Fruit fly (Drosophila melanogaster): ENCODE measurements around the gene CG13738.

CG13738 gene

dm6 chr3L:14004041-14004407, 30.7 kb upstream of the CG13738 start (continued):
- TF ChIP-seq CG9437 (GFP tag; optimal IDR thresholded peaks at IDR 0.05) (no peak), gsb-n (tag; optimal IDR thresholded peaks at IDR 0.05) (no peak), CG9932 (GFP tag; IDR thresholded peaks at IDR 0.05) (peak; percentile 51; the same call in 1 of the 2 replicates), cas (GFP tag; IDR thresholded peaks at IDR 0.05) (no peak), trh (GFP tag; optimal IDR thresholded peaks at IDR 0.05) (no peak), NfI (GFP tag; optimal IDR thresholded peaks at IDR 0.05) (peak; percentile 36), MBD-R2 (GFP tag; IDR thresholded peaks at IDR 0.05) (peak; percentile 46; the same call in 1 of the 2 replicates), CG9817 (tag; optimal IDR thresholded peaks at IDR 0.05) (no peak), NK7.1 (GFP tag; optimal IDR thresholded peaks at IDR 0.05) (no peak), CG2116 (GFP tag; optimal IDR thresholded peaks at IDR 0.05) (peak; percentile 17), odd (GFP tag; optimal IDR thresholded peaks at IDR 0.05) (no peak), wdn (GFP tag; IDR thresholded peaks at IDR 0.05) (peak; percentile 33; the same call in 1 of the 2 replicates), CG8388 (GFP tag; optimal IDR thresholded peaks at IDR 0.05) (no peak), CG30431 (GFP tag; optimal IDR thresholded peaks at IDR 0.05) (no peak), CG13296 (GFP tag; optimal IDR thresholded peaks at IDR 0.05) (peak; percentile 29), mirr (GFP tag; optimal IDR thresholded peaks at IDR 0.05) (peak; percentile 71), fd102C (GFP tag; optimal IDR thresholded peaks at IDR 0.05) (no peak), tio (GFP tag; optimal IDR thresholded peaks at IDR 0.05) (no peak), HLH4C (GFP tag; IDR thresholded peaks at IDR 0.05; ENCODE audit: partially characterized antibody) (no peak), Mrtf (GFP tag; IDR thresholded peaks at IDR 0.05) (no peak), mld (GFP tag; IDR thresholded peaks at IDR 0.05; ENCODE audit: partially characterized antibody) (no peak), B-H2 (GFP tag; optimal IDR thresholded peaks at IDR 0.05) (peak; percentile 74), CG13894 (tag; optimal IDR thresholded peaks at IDR 0.05) (peak; percentile 18), nmo (GFP tag; optimal IDR thresholded peaks at IDR 0.05) (peak; percentile 38), CG13775 (GFP tag; optimal IDR thresholded peaks at IDR 0.05) (peak; percentile 4), CG6854 (GFP tag; optimal IDR thresholded peaks at IDR 0.05) (peak; percentile 44), Max (GFP tag; optimal IDR thresholded peaks at IDR 0.05) (peak; percentile 15), Doc3 (GFP tag; IDR thresholded peaks at IDR 0.05; ENCODE audit: partially characterized antibody) (no peak), bigmax (GFP tag; optimal IDR thresholded peaks at IDR 0.05) (no peak), CG7556 (GFP tag; optimal IDR thresholded peaks at IDR 0.05) (no peak), lbe (GFP tag; optimal IDR thresholded peaks at IDR 0.05) (no peak), CG10147 (GFP tag; optimal IDR thresholded peaks at IDR 0.05) (no peak), Six4 (GFP tag; optimal IDR thresholded peaks at IDR 0.05) (no peak)

- TF ChIP-seq Gsc (GFP tag; IDR thresholded peaks at IDR 0.05) (no peak), CG12104 (GFP tag; optimal IDR thresholded peaks at IDR 0.05) (no peak), Camta (GFP tag; optimal IDR thresholded peaks at IDR 0.05) (no peak), Antp (GFP tag; optimal IDR thresholded peaks at IDR 0.05) (no peak), gem (tag; optimal IDR thresholded peaks at IDR 0.05) (peak; percentile 33), CG4820 (GFP tag; optimal IDR thresholded peaks at IDR 0.05) (no peak), CG12659 (GFP tag; optimal IDR thresholded peaks at IDR 0.05) (no peak), pum (GFP tag; optimal IDR thresholded peaks at IDR 0.05) (no peak), slbo (GFP tag; IDR thresholded peaks at IDR 0.05) (peak; percentile 20; the same call in 1 of the 2 replicates), CG6175 (GFP tag; IDR thresholded peaks at IDR 0.05) (no peak), zfh2 (GFP tag; optimal IDR thresholded peaks at IDR 0.05) (no peak), Bteb2 (GFP tag; optimal IDR thresholded peaks at IDR 0.05) (no peak), CG7963 (GFP tag; IDR thresholded peaks at IDR 0.05; ENCODE audit: partially characterized antibody) (no peak), Sin3A (optimal IDR thresholded peaks at IDR 0.05) (peak; percentile 11), CG2712 (tag; optimal IDR thresholded peaks at IDR 0.05) (peak; percentile 12), CG15696 (tag; optimal IDR thresholded peaks at IDR 0.05) (no peak), CG16813 (GFP tag; IDR thresholded peaks at IDR 0.05; ENCODE audit: partially characterized antibody) (no peak), gce (GFP tag; IDR thresholded peaks at IDR 0.05) (no peak), Sox102F (GFP tag; optimal IDR thresholded peaks at IDR 0.05) (no peak)
Measured at dm6 chr3L:14003297-14004040, 30.2 kb upstream of the CG13738 start.

Measured in whole organism, embryonic.